Worm (Caenorhabditis elegans): Measurements from ENCODE around the gene alh-8.
A peak's percentile ranks its signal among the peaks of the same experiment; 100 is the strongest.

Gene alh-8

DNA sequence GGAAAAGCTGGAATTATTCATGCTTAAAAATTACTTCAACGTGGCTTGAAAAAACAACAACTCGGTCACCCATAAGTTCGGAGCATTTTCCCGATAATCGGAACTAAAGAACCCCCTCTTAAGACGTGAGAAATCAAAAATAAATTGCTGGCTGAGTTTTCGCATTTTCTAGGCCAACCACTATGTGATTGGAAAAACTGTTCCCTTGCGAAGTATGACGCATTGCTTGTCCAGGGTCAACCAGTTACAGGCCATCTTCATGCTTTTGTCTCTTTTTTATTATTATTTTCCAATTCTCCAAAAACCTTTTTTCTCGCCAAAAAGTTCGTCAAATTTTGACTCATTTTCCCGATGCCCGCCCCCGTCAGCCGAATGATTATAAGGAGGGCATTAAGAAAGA is 8.8 kb upstream of the alh-8 start, which contains the start of gene F13D12.3:
TSS of gene F13D12.3 (plus strand) at position 301 of the 400 bp plus-strand sequence.
- peak; percentile 21 for TF ChIP-seq aha-1 (tag)
- TF ChIP-seq ceh-62 (tag; optimal IDR thresholded peaks at IDR 0.05), result no peak

- TF ChIP-seq Y48G9A.11 (GFP tag; IDR thresholded peaks at IDR 0.05), result peak; percentile 71
- peak; percentile 77 for TF ChIP-seq spr-3 (GFP tag; optimal IDR thresholded peaks at IDR 0.05)
- TF ChIP-seq vab-7 (GFP tag; IDR thresholded peaks at IDR 0.05), result no peak
- no peak for TF ChIP-seq F10B5.3 (tag; optimal IDR thresholded peaks at IDR 0.05)
- TF ChIP-seq spr-1 (tag; optimal IDR thresholded peaks at IDR 0.05), result peak; percentile 89
- TF ChIP-seq T20F7.1 (GFP tag; optimal IDR thresholded peaks at IDR 0.05), result peak; percentile 87
- TF ChIP-seq lim-7 (GFP tag; IDR thresholded peaks at IDR 0.05), result no peak
Measured at ce11 chrII:11720819-11721218, 8.0 kb upstream of the alh-8 start.

- peak; percentile 79 for TF ChIP-seq set-16 (GFP tag; IDR thresholded peaks at IDR 0.05)
- TF ChIP-seq egl-43 (GFP tag; IDR thresholded peaks at IDR 0.05), result 0 out of 2 replicates have a peak, but pooled peaks have one; percentile 6
- 0 out of 2 replicates have a peak, but pooled peaks have one; percentile 26 for TF ChIP-seq php-3 (GFP tag; IDR thresholded peaks at IDR 0.05)
- TF ChIP-seq zag-1 (tag; optimal IDR thresholded peaks at IDR 0.05), result no peak
Measured at ce11 chrII:11721604-11722003, 7.3 kb upstream of the alh-8 start.

DNA sequence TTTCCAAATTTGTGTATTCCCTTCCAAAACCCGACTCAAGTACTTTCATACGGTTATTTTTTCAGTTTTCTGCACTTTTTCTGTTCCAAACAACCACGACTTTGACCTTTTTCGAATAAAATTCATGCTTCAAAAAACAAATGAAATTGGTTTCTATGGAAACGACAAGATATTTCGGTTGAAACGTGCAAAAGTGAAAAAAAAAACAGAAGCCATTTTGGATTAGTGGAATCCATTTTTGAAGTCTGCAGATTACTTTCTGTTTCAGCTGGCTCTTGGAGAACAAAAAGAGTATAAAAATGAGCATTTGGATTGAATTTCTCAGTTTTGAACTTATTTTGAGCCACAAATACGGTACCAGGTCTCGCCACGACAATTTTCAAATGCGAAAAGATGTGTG is 6.7 kb upstream of the alh-8 start:
- TF ChIP-seq hif-1 (tag; optimal IDR thresholded peaks at IDR 0.05) (peak in 1 of 2 experiments; percentile 61), F49E8.2 (tag; optimal IDR thresholded peaks at IDR 0.05; ENCODE audit: borderline replicate concordance) (no peak), daf-19 (GFP tag; conservative IDR thresholded peaks at IDR 0.05) (no peak), lin-1 (GFP tag; IDR thresholded peaks at IDR 0.05) (no peak), lin-38 (GFP tag; IDR thresholded peaks at IDR 0.05) (no peak), snpc-1.2 (GFP tag; IDR thresholded peaks at IDR 0.05) (no peak), F44E2.7 (GFP tag; IDR thresholded peaks at IDR 0.05) (no peak), unc-62 (GFP tag; optimal IDR thresholded peaks at IDR 0.05 in 1 of 2) (peak in 1 of 2 experiments; percentile 11), unc-62 (tag; optimal IDR thresholded peaks at IDR 0.05) (no peak), nhr-42 (GFP tag; IDR thresholded peaks at IDR 0.05) (no peak), vab-7 (GFP tag; IDR thresholded peaks at IDR 0.05) (no peak), cey-2 (tag; optimal IDR thresholded peaks at IDR 0.05; ENCODE audit: borderline replicate concordance, insufficient read depth) (no peak), attf-4 (tag; optimal IDR thresholded peaks at IDR 0.05) (no peak), dve-1 (tag; optimal IDR thresholded peaks at IDR 0.05; ENCODE audit: insufficient read depth) (no peak), ama-1 (optimal IDR thresholded peaks at IDR 0.05) (no peak), aha-1 (tag) (peak; percentile 95), nhr-28 (tag; optimal IDR thresholded peaks at IDR 0.05) (no peak), ces-1 (GFP tag; optimal IDR thresholded peaks at IDR 0.05) (no peak), lin-29 (GFP tag; IDR thresholded peaks at IDR 0.05) (no peak), ceh-28 (tag; optimal IDR thresholded peaks at IDR 0.05) (no peak), nhr-11 (tag; optimal IDR thresholded peaks at IDR 0.05) (peak; percentile 11)

DNA sequence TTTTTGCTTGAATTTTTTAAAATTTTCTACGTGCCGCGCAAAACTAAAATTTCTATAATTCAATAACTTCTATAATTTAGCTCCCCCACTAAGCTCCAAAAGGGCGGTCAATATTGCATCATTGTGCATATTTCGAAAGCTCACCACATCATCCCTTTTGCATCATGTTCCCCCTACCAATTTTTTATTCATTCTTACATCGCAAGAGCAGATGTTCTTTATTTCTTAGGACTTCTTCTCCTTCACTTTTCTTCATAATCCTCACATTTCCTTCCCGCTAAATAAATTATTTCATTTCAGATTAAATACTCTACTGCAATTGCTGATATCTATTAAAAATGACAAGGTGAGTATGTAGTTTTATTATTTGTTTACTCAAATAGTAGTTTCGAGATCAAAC is 5.0 kb upstream of the alh-8 start, which contains the start of gene ldh-1:
TSS of gene ldh-1 (plus strand) at position 301 of the 400 bp plus-strand sequence.
- TF ChIP-seq nhr-237 (tag; optimal IDR thresholded peaks at IDR 0.05) (no peak), daf-16 (GFP tag; optimal IDR thresholded peaks at IDR 0.05) (no peak), daf-16 (tag; optimal IDR thresholded peaks at IDR 0.05) (peak; percentile 24)

All from whole organism, L4 larva.